Worm (Caenorhabditis elegans): ENCODE data around the gene srh-120.

srh-120 gene

ce11 chrV:17395374-17395773, at the start of gene srh-120:
Gene srh-120, plus strand, starts transcription at chrV:17395674.
- TF ChIP-seq B0310.2 (tag; optimal IDR thresholded peaks at IDR 0.05) (no peak), F13C5.2 (tag; optimal IDR thresholded peaks at IDR 0.05) (no peak), ets-7 (tag; optimal IDR thresholded peaks at IDR 0.05) (no peak), flt-1 (GFP tag; IDR thresholded peaks at IDR 0.05) (no peak)

- TF ChIP-seq sea-1 (GFP tag; conservative IDR thresholded peaks at IDR 0.05) (no peak), hmbx-1 (tag; optimal IDR thresholded peaks at IDR 0.05) (no peak), ceh-36 (tag; optimal IDR thresholded peaks at IDR 0.05) (no peak), flt-1 (GFP tag; IDR thresholded peaks at IDR 0.05) (no peak), pes-1 (GFP tag; IDR thresholded peaks at IDR 0.05) (no peak), aly-1 (tag; optimal IDR thresholded peaks at IDR 0.05) (no peak), ceh-13 (GFP tag; optimal IDR thresholded peaks at IDR 0.05) (no peak)
Observed at ce11 chrV:17347602-17348001, 47.9 kb upstream of the srh-120 start, which contains the start of gene skr-5. Gene skr-5, plus strand, starts transcription at chrV:17347902.

- TF ChIP-seq ceh-13 (GFP tag; optimal IDR thresholded peaks at IDR 0.05) (no peak), pes-1 (GFP tag; IDR thresholded peaks at IDR 0.05) (no peak), scrt-1 (GFP tag; IDR thresholded peaks at IDR 0.05) (no peak), aly-1 (tag; optimal IDR thresholded peaks at IDR 0.05) (no peak), ama-1 (optimal IDR thresholded peaks at IDR 0.05) (no peak), ets-7 (tag; optimal IDR thresholded peaks at IDR 0.05) (no peak), hmbx-1 (tag; optimal IDR thresholded peaks at IDR 0.05) (no peak), B0310.2 (tag; optimal IDR thresholded peaks at IDR 0.05) (no peak), flt-1 (GFP tag; IDR thresholded peaks at IDR 0.05) (no peak), hnd-1 (tag; optimal IDR thresholded peaks at IDR 0.05) (no peak), hmg-4 (GFP tag; optimal IDR thresholded peaks at IDR 0.05) (no peak), tbx-11 (GFP tag; IDR thresholded peaks at IDR 0.05) (no peak), ceh-36 (tag; optimal IDR thresholded peaks at IDR 0.05) (no peak), sea-1 (GFP tag; conservative IDR thresholded peaks at IDR 0.05) (no peak), F13C5.2 (tag; optimal IDR thresholded peaks at IDR 0.05) (no peak), tra-4 (tag; optimal IDR thresholded peaks at IDR 0.05) (no peak), tbx-37 (GFP tag; conservative IDR thresholded peaks at IDR 0.05) (no peak)
Observed at ce11 chrV:17350093-17350492, 45.4 kb upstream of the srh-120 start, which contains the start of gene lsy-27. Gene lsy-27, minus strand, starts transcription at chrV:17350193.

- TF ChIP-seq pes-1 (GFP tag; IDR thresholded peaks at IDR 0.05) (no peak), sea-1 (GFP tag; conservative IDR thresholded peaks at IDR 0.05) (no peak), ama-1 (optimal IDR thresholded peaks at IDR 0.05) (no peak), ceh-13 (GFP tag; optimal IDR thresholded peaks at IDR 0.05) (no peak), F13C5.2 (tag; optimal IDR thresholded peaks at IDR 0.05) (no peak), aly-1 (tag; optimal IDR thresholded peaks at IDR 0.05) (no peak), hnd-1 (tag; optimal IDR thresholded peaks at IDR 0.05) (no peak), ets-7 (tag; optimal IDR thresholded peaks at IDR 0.05) (no peak), tbx-37 (GFP tag; conservative IDR thresholded peaks at IDR 0.05) (no peak), ceh-36 (tag; optimal IDR thresholded peaks at IDR 0.05) (no peak), hmbx-1 (tag; optimal IDR thresholded peaks at IDR 0.05) (no peak), tbx-11 (GFP tag; IDR thresholded peaks at IDR 0.05) (no peak), B0310.2 (tag; optimal IDR thresholded peaks at IDR 0.05) (no peak), tra-4 (tag; optimal IDR thresholded peaks at IDR 0.05) (no peak), scrt-1 (GFP tag; IDR thresholded peaks at IDR 0.05) (no peak), flt-1 (GFP tag; IDR thresholded peaks at IDR 0.05) (no peak), hmg-4 (GFP tag; optimal IDR thresholded peaks at IDR 0.05) (no peak)
Observed at ce11 chrV:17352827-17353373, 42.6 kb upstream of the srh-120 start, which contains the start of the genes fbxa-134 and F47H4.2. Gene fbxa-134, minus strand, starts transcription at chrV:17352870. Gene F47H4.2, plus strand, starts transcription at chrV:17353323.

- TF ChIP-seq F13C5.2 (tag; optimal IDR thresholded peaks at IDR 0.05) (no peak), ceh-36 (tag; optimal IDR thresholded peaks at IDR 0.05) (no peak), ets-7 (tag; optimal IDR thresholded peaks at IDR 0.05) (no peak), tbx-37 (GFP tag; conservative IDR thresholded peaks at IDR 0.05) (no peak), flt-1 (GFP tag; IDR thresholded peaks at IDR 0.05) (no peak), hmg-4 (GFP tag; optimal IDR thresholded peaks at IDR 0.05) (no peak), ceh-13 (GFP tag; optimal IDR thresholded peaks at IDR 0.05) (no peak), pes-1 (GFP tag; IDR thresholded peaks at IDR 0.05) (no peak), hmbx-1 (tag; optimal IDR thresholded peaks at IDR 0.05) (no peak), ama-1 (optimal IDR thresholded peaks at IDR 0.05) (no peak), tra-4 (tag; optimal IDR thresholded peaks at IDR 0.05) (no peak), scrt-1 (GFP tag; IDR thresholded peaks at IDR 0.05) (no peak), sea-1 (GFP tag; conservative IDR thresholded peaks at IDR 0.05) (no peak)
Observed at ce11 chrV:17376639-17377038, 18.8 kb upstream of the srh-120 start, which contains the start of gene Y20C6A.1. Gene Y20C6A.1, minus strand, starts transcription at chrV:17376745.

ce11 chrV:17377140-17377539, 18.3 kb upstream of the srh-120 start, which contains the start of gene fbxb-7:
Gene fbxb-7, plus strand, starts transcription at chrV:17377406.
- TF ChIP-seq ama-1 (optimal IDR thresholded peaks at IDR 0.05) = no peak
- no peak for TF ChIP-seq B0310.2 (tag; optimal IDR thresholded peaks at IDR 0.05)
- no peak for TF ChIP-seq tbx-11 (GFP tag; IDR thresholded peaks at IDR 0.05)
- TF ChIP-seq ceh-36 (tag; optimal IDR thresholded peaks at IDR 0.05) = no peak
- no peak for TF ChIP-seq flt-1 (GFP tag; IDR thresholded peaks at IDR 0.05)
- no peak for TF ChIP-seq ets-7 (tag; optimal IDR thresholded peaks at IDR 0.05)
- TF ChIP-seq pes-1 (GFP tag; IDR thresholded peaks at IDR 0.05) = no peak
- TF ChIP-seq tra-4 (tag; optimal IDR thresholded peaks at IDR 0.05) = no peak
- TF ChIP-seq scrt-1 (GFP tag; IDR thresholded peaks at IDR 0.05) = no peak
- no peak for TF ChIP-seq hmbx-1 (tag; optimal IDR thresholded peaks at IDR 0.05)
- TF ChIP-seq hmg-4 (GFP tag; optimal IDR thresholded peaks at IDR 0.05) = no peak

ce11 chrV:17379932-17380331, 15.5 kb upstream of the srh-120 start, which contains the start of gene Y20C6A.4:
Gene Y20C6A.4, plus strand, starts transcription at chrV:17380232.
- TF ChIP-seq F13C5.2 (tag; optimal IDR thresholded peaks at IDR 0.05) (no peak), hmbx-1 (tag; optimal IDR thresholded peaks at IDR 0.05) (no peak), B0310.2 (tag; optimal IDR thresholded peaks at IDR 0.05) (no peak), scrt-1 (GFP tag; IDR thresholded peaks at IDR 0.05) (no peak)

All from whole organism, early embryonic.